Fruit fly (Drosophila melanogaster): ENCODE data around the gene SclA.

DNA sequence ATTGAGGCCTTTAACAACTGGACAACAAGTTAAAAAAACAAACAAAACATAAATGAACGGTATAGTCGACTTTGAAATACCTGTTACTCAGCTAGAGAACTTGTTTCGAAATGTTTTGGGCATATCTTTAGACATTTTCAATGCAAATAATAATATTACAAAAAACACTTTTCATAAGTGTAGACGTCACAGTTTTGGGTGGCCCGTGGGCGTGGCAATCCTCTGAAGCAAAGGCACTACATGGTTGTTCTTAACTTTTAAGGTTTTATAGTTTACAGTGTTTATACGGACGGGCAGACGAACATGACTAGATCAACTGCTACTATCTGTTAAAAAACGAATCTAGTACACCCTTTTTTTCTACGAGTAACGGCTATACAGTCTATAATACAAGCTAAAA is 4.7 kb downstream of the SclA start:
- no peak for TF ChIP-seq Dll (optimal IDR thresholded peaks at IDR 0.05)
- TF ChIP-seq psq (optimal IDR thresholded peaks at IDR 0.05) = no peak
- TF ChIP-seq CG8478 (optimal IDR thresholded peaks at IDR 0.05) = no peak
- TF ChIP-seq usp (GFP tag; optimal IDR thresholded peaks at IDR 0.05) = no peak
